Fruit fly (Drosophila melanogaster) whole organism, embryonic: ENCODE results near the gene HERC2.
A peak's percentile ranks its signal among the peaks of the same experiment; 100 is the strongest.

Source experiments
- CG10565 ChIP-seq: fragments of 200-800 bp; sonication (Bioruptor generic); optimal IDR thresholded peaks from 3 replicates; lab custom pipeline; 2016; ENCODE audit warnings: missing biosample characterization, mild to moderate bottlenecking, missing genetic modification characterization
- CG13287 ChIP-seq: fragments of 200-800 bp; sonication (Bioruptor generic); IDR thresholded peaks from 2 replicates; pipeline ENCODE4 v1.3.6; 2022; ENCODE audit warnings: missing biosample characterization, missing genetic modification characterization; ENCODE audit not compliant: partially characterized antibody
- CG14710 ChIP-seq: fragments of 200-800 bp; sonication (Bioruptor generic); optimal IDR thresholded peaks from 3 replicates; lab custom pipeline; 2019; ENCODE audit warnings: missing biosample characterization, mild to moderate bottlenecking, missing genetic modification characterization, moderate library complexity
- CG14965 ChIP-seq: fragments of 200-800 bp; sonication (Bioruptor generic); optimal IDR thresholded peaks from 2 replicates; lab custom pipeline; 2016; ENCODE audit warnings: missing biosample characterization, missing genetic modification characterization, borderline replicate concordance
- CG15514 ChIP-seq: fragments of 200-800 bp; sonication (Bioruptor generic); optimal IDR thresholded peaks from 3 replicates; lab custom pipeline; 2017; ENCODE audit warnings: missing biosample characterization, missing genetic modification characterization, mild to moderate bottlenecking, moderate library complexity, missing genetic modification reagents
- CG1603 ChIP-seq: fragments of 200-800 bp; sonication (Bioruptor generic); optimal IDR thresholded peaks from 2 replicates; lab custom pipeline; 2019; ENCODE audit warnings: missing biosample characterization, mild to moderate bottlenecking, missing genetic modification characterization, moderate library complexity
- CG1792 ChIP-seq: fragments of 200-800 bp; sonication (Bioruptor generic); optimal IDR thresholded peaks from 2 replicates; lab custom pipeline; 2016; ENCODE audit warnings: missing biosample characterization, missing genetic modification characterization
- CG2120 ChIP-seq: fragments of 200-800 bp; sonication (Bioruptor generic); optimal IDR thresholded peaks from 3 replicates; lab custom pipeline; 2016; ENCODE audit warnings: missing biosample characterization, missing genetic modification characterization
- CG2199 ChIP-seq: fragments of 200-800 bp; sonication (Bioruptor generic); IDR thresholded peaks from 3 replicates; pipeline ENCODE4 v1.3.6; 2022; ENCODE audit warnings: missing biosample characterization, missing genetic modification characterization
- CG34422 ChIP-seq: fragments of 200-800 bp; sonication (Bioruptor generic); IDR thresholded peaks from 3 replicates; pipeline ENCODE4 v1.3.6; 2022; ENCODE audit warnings: missing biosample characterization, missing genetic modification characterization
- CG3995 ChIP-seq: fragments of 200-800 bp; sonication (Bioruptor generic); optimal IDR thresholded peaks from 3 replicates; lab custom pipeline; 2016; ENCODE audit warnings: missing biosample characterization, missing genetic modification characterization
- CG7786 ChIP-seq: fragments of 200-800 bp; sonication (Bioruptor generic); optimal IDR thresholded peaks from 2 replicates; lab custom pipeline; 2016; ENCODE audit warnings: missing biosample characterization, missing genetic modification characterization
- CG9797 ChIP-seq: fragments of 200-800 bp; sonication (Bioruptor generic); optimal IDR thresholded peaks from 3 replicates; lab custom pipeline; 2018; ENCODE audit warnings: missing biosample characterization, mild to moderate bottlenecking, missing genetic modification characterization
- D19A ChIP-seq: fragments of 200-800 bp; optimal IDR thresholded peaks from 3 replicates; lab custom pipeline; 2019; ENCODE audit warnings: missing biosample characterization, mild to moderate bottlenecking, missing genetic modification characterization, moderate library complexity
- Doc2 ChIP-seq: fragments of 200-800 bp; sonication (Bioruptor generic); IDR thresholded peaks from 2 replicates; pipeline ENCODE4 v1.3.6; 2022; ENCODE audit warnings: missing biosample characterization, missing genetic modification characterization
- Dp ChIP-seq: fragments of 200-800 bp; sonication (Bioruptor generic); optimal IDR thresholded peaks from 2 replicates; lab custom pipeline; 2018; ENCODE audit warnings: missing biosample characterization, mild to moderate bottlenecking, missing genetic modification characterization, moderate library complexity
- Dref ChIP-seq: fragments of 200-800 bp; sonication (Bioruptor generic); IDR thresholded peaks from 2 replicates; pipeline ENCODE4 v1.3.6; 2022; ENCODE audit warnings: missing biosample characterization, missing genetic modification characterization
- E2f2 ChIP-seq: fragments of 200-800 bp; sonication (Bioruptor generic); IDR thresholded peaks from 2 replicates; pipeline ENCODE4 v1.3.6; 2022; ENCODE audit warnings: missing biosample characterization, missing genetic modification characterization
- HmgZ ChIP-seq: fragments of 200-800 bp; sonication (Bioruptor generic); optimal IDR thresholded peaks from 2 replicates; lab custom pipeline; 2018; ENCODE audit warnings: missing biosample characterization, mild to moderate bottlenecking, missing genetic modification characterization
- Lhr ChIP-seq: fragments of 200-800 bp; sonication (Bioruptor generic); optimal IDR thresholded peaks from 3 replicates; lab custom pipeline; 2017; ENCODE audit warnings: mild to moderate bottlenecking, missing biosample characterization, missing genetic modification reagents, missing genetic modification characterization
- MBD-R2 ChIP-seq: fragments of 200-800 bp; sonication (Bioruptor generic); IDR thresholded peaks from 2 replicates; pipeline ENCODE4 v1.3.6; 2022; ENCODE audit warnings: missing biosample characterization, missing genetic modification characterization
- MESR4 ChIP-seq: fragments of 200-800 bp; sonication (Bioruptor generic); optimal IDR thresholded peaks from 2 replicates; lab custom pipeline; 2018; ENCODE audit warnings: missing biosample characterization, mild to moderate bottlenecking, missing genetic modification characterization, moderate library complexity
- Max ChIP-seq: fragments of 200-800 bp; sonication (Bioruptor generic); optimal IDR thresholded peaks from 2 replicates; lab custom pipeline; 2016; ENCODE audit warnings: missing biosample characterization, mild to moderate bottlenecking, missing genetic modification characterization
- Myb ChIP-seq: fragments of 200-800 bp; sonication (Bioruptor generic); optimal IDR thresholded peaks from 2 replicates; lab custom pipeline; 2016; ENCODE audit warnings: missing biosample characterization, missing genetic modification characterization
- Opbp ChIP-seq: fragments of 200-800 bp; sonication (Bioruptor generic); IDR thresholded peaks from 3 replicates; pipeline ENCODE4 v1.3.6; 2022; ENCODE audit warnings: missing biosample characterization, missing genetic modification characterization; ENCODE audit not compliant: partially characterized antibody
- Ptx1 ChIP-seq: fragments of 200-800 bp; sonication (Bioruptor generic); IDR thresholded peaks from 2 replicates; pipeline ENCODE4 v1.3.6; 2022; ENCODE audit warnings: missing biosample characterization, missing genetic modification characterization
- Scr ChIP-seq: fragments of 200-800 bp; sonication (Bioruptor generic); IDR thresholded peaks from 2 replicates; pipeline ENCODE4 v1.3.6; 2022; ENCODE audit warnings: missing biosample characterization, missing genetic modification characterization; ENCODE audit not compliant: partially characterized antibody
- Sry-δ ChIP-seq: fragments of 200-800 bp; sonication (Bioruptor generic); optimal IDR thresholded peaks from 2 replicates; lab custom pipeline; 2016; ENCODE audit warnings: missing biosample characterization, missing genetic modification characterization
- Trl ChIP-seq, 3 experiments: fragments of >200 bp in 2 of 3; fragments of 200-800 bp in 1 of 3; sonication (Bioruptor generic) in 1 of 3; optimal IDR thresholded peaks; 2 replicates in 1 of 3; 3 replicates in 2 of 3; lab custom pipeline; 2016 to 2017; ENCODE audit warnings: missing biosample characterization in 1 of 3, missing genetic modification characterization in 1 of 3
- YL-1 ChIP-seq: fragments of 200-800 bp; sonication (Bioruptor generic); optimal IDR thresholded peaks from 3 replicates; lab custom pipeline; 2017; ENCODE audit warnings: missing biosample characterization, mild to moderate bottlenecking, missing genetic modification characterization
- amos ChIP-seq: fragments of 200-800 bp; sonication (Bioruptor generic); IDR thresholded peaks from 2 replicates; pipeline ENCODE4 v1.3.6; 2022; ENCODE audit warnings: missing biosample characterization, missing genetic modification characterization; ENCODE audit not compliant: partially characterized antibody
- bbx ChIP-seq: fragments of 200-800 bp; sonication (Bioruptor generic); IDR thresholded peaks from 2 replicates; pipeline ENCODE4 v1.3.6; 2022; ENCODE audit warnings: missing biosample characterization, missing genetic modification characterization; ENCODE audit not compliant: partially characterized antibody
- chm ChIP-seq: fragments of 200-800 bp; sonication (Bioruptor generic); IDR thresholded peaks from 2 replicates; pipeline ENCODE4 v1.3.6; 2022; ENCODE audit warnings: missing biosample characterization, missing genetic modification characterization
- gfzf ChIP-seq: fragments of 200-800 bp; sonication (Bioruptor generic); optimal IDR thresholded peaks from 2 replicates; lab custom pipeline; 2016; ENCODE audit warnings: missing biosample characterization, mild to moderate bottlenecking, missing genetic modification characterization, moderate library complexity
- gsb ChIP-seq: fragments of 200-800 bp; sonication (Bioruptor generic); IDR thresholded peaks from 2 replicates; pipeline ENCODE4 v1.3.6; 2022; ENCODE audit warnings: missing biosample characterization, missing genetic modification characterization
- lab ChIP-seq: fragments of 200-800 bp; sonication (Bioruptor generic); optimal IDR thresholded peaks from 3 replicates; lab custom pipeline; 2017; ENCODE audit warnings: missing biosample characterization, missing genetic modification characterization, mild to moderate bottlenecking, moderate library complexity, missing genetic modification reagents
- mld ChIP-seq: fragments of 200-800 bp; sonication (Bioruptor generic); IDR thresholded peaks from 3 replicates; pipeline ENCODE4 v1.3.6; 2022; ENCODE audit warnings: missing biosample characterization, missing genetic modification characterization; ENCODE audit not compliant: partially characterized antibody
- pzg ChIP-seq: fragments of 200-800 bp; sonication (Bioruptor generic); optimal IDR thresholded peaks from 3 replicates; lab custom pipeline; 2018; ENCODE audit warnings: missing biosample characterization, mild to moderate bottlenecking, missing genetic modification characterization, moderate library complexity
- stwl ChIP-seq: fragments of 200-800 bp; sonication (Bioruptor generic); optimal IDR thresholded peaks from 3 replicates; lab custom pipeline; 2018; ENCODE audit warnings: missing biosample characterization, mild to moderate bottlenecking, missing genetic modification characterization, moderate library complexity
- sug ChIP-seq: fragments of 200-800 bp; optimal IDR thresholded peaks from 2 replicates; lab custom pipeline; 2019; ENCODE audit warnings: missing biosample characterization, mild to moderate bottlenecking, missing genetic modification characterization, moderate library complexity
- trem ChIP-seq: fragments of 200-800 bp; optimal IDR thresholded peaks from 3 replicates; lab custom pipeline; 2019; ENCODE audit warnings: missing biosample characterization, mild to moderate bottlenecking, missing genetic modification characterization, moderate library complexity
- ttk ChIP-seq: fragments of 200-800 bp; sonication (Bioruptor generic); IDR thresholded peaks from 2 replicates; pipeline ENCODE4 v2.1.2; 2022; ENCODE audit warnings: missing biosample characterization, missing genetic modification characterization
- usp ChIP-seq: fragments of >200 bp; optimal IDR thresholded peaks from 2 replicates; lab custom pipeline; 2017; ENCODE audit warnings: missing biosample characterization, missing genetic modification characterization

The HERC2 gene

dm6 chrX:20391230-20391629 is 3.0 kb upstream of the HERC2 start (continued):
- TF ChIP-seq E2f2 (GFP tag; lab: Robert Waterston, UW), result peak; percentile 42
- TF ChIP-seq Myb (GFP tag; lab: Kevin White, UChicago), result peak; percentile 52
- TF ChIP-seq Scr (GFP tag; lab: Robert Waterston, UW), result peak; percentile 17; the same call in 1 of the 2 replicates
- no peak for TF ChIP-seq chm (GFP tag; lab: Robert Waterston, UW)
- TF ChIP-seq Sry-δ (GFP tag; lab: Kevin White, UChicago), result peak; percentile 9
- peak; percentile 41; the same call in 1 of the 3 replicates for TF ChIP-seq CG34422 (GFP tag; lab: Robert Waterston, UW)
- no peak for TF ChIP-seq CG14965 (GFP tag; lab: Kevin White, UChicago)
- TF ChIP-seq stwl (tag; lab: Kevin White, UChicago), result peak; percentile 72
- no peak for TF ChIP-seq D19A (tag; lab: Kevin White, UChicago)
- TF ChIP-seq trem, result peak; percentile 28
- peak; percentile 53 for TF ChIP-seq HmgZ (tag; lab: Kevin White, UChicago)
- TF ChIP-seq CG15514, result peak; percentile 7
- TF ChIP-seq YL-1 (GFP tag; lab: Kevin White, UChicago), result peak; percentile 49
- 0 out of 2 replicates have a peak, but pooled peaks have one; percentile 34 for TF ChIP-seq bbx (GFP tag; lab: Robert Waterston, UW)
- peak; percentile 17 for TF ChIP-seq Lhr (GFP tag; lab: Kevin White, UChicago)
- peak; percentile 38 for TF ChIP-seq Dp
- TF ChIP-seq CG3995 (GFP tag; lab: Kevin White, UChicago), result peak; percentile 7
- TF ChIP-seq CG13287, result peak; percentile 45; the same call in 1 of the 2 replicates
- peak; percentile 82 for TF ChIP-seq gfzf (GFP tag; lab: Kevin White, UChicago)
- peak; percentile 35 for TF ChIP-seq CG14710 (tag; lab: Kevin White, UChicago)
- no peak for TF ChIP-seq CG10565 (GFP tag; lab: Kevin White, UChicago)
- TF ChIP-seq CG1603 (tag; lab: Kevin White, UChicago), result peak; percentile 78
- peak; percentile 7 for TF ChIP-seq sug (tag; lab: Kevin White, UChicago)
- TF ChIP-seq CG2199 (GFP tag; lab: Robert Waterston, UW), result 0 out of 3 replicates have a peak, but pooled peaks have one; percentile 31
- no peak for TF ChIP-seq Ptx1 (GFP tag; lab: Robert Waterston, UW)
- TF ChIP-seq Max (GFP tag; lab: Kevin White, UChicago), result peak; percentile 78
- TF ChIP-seq CG7786, result no peak

DNA sequence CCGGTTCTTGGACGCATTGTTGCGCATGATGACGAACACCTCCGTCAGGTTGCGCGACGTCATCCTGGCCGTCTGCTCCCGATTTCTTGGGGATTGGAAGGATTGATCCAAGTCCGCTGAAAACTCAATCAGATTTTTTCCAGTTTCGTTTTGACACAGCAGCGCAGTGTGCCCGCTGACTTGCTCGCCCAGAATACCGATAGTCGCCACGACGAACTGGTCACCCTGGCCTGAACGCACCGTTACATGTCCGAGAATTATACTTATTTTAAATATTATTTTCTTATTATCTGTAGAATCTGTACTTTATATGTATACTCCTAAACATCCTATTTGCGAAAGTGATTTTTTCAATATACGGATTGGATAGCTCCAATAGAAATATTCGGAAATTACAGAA is 615 bp upstream of the HERC2 start, which contains the start of gene Syx16:
Gene Syx16, minus strand, starts transcription at position 172 of the 400 bp plus-strand sequence.
- no peak for TF ChIP-seq Doc2
- no peak for TF ChIP-seq CG2120
- TF ChIP-seq CG13287, result 0 out of 2 replicates have a peak, but pooled peaks have one; percentile 6
- TF ChIP-seq usp, result no peak
- no peak for TF ChIP-seq gsb
- no peak for TF ChIP-seq ttk (GFP tag; lab: Robert Waterston, UW)
- peak; percentile 56 for TF ChIP-seq CG9797 (GFP tag; lab: Kevin White, UChicago)
- peak; percentile 42; the same call in 1 of the 2 replicates for TF ChIP-seq amos (GFP tag; lab: Robert Waterston, UW)
- 0 out of 3 replicates have a peak, but pooled peaks have one; percentile 10 for TF ChIP-seq Opbp
- TF ChIP-seq lab, result no peak
- peak; percentile 59 for TF ChIP-seq gfzf (GFP tag; lab: Kevin White, UChicago)
- TF ChIP-seq Myb (GFP tag; lab: Kevin White, UChicago), result peak; percentile 66
- TF ChIP-seq MESR4, result peak; percentile 74
- no peak for TF ChIP-seq mld (GFP tag; lab: Robert Waterston, UW)
- peak; percentile 40 for TF ChIP-seq pzg (GFP tag; lab: Kevin White, UChicago)
- TF ChIP-seq CG7786, result no peak
- no peak for TF ChIP-seq CG1792 (GFP tag; lab: Kevin White, UChicago)
- TF ChIP-seq MBD-R2 (GFP tag; lab: Robert Waterston, UW), result peak; percentile 37
- TF ChIP-seq Trl (optimal IDR thresholded peaks at IDR 0.05; lab: Kevin White, UChicago), result no peak
- no peak for TF ChIP-seq Trl (GFP tag; optimal IDR thresholded peaks at IDR 0.05; lab: Kevin White, UChicago)
- peak; percentile 45 for TF ChIP-seq Dref (GFP tag; lab: Robert Waterston, UW)
- TF ChIP-seq, all 482 proteins: peak for 10
